Fruit fly (Drosophila melanogaster): Measurements from ENCODE around the gene CG43317.

The CG43317 gene

DNA sequence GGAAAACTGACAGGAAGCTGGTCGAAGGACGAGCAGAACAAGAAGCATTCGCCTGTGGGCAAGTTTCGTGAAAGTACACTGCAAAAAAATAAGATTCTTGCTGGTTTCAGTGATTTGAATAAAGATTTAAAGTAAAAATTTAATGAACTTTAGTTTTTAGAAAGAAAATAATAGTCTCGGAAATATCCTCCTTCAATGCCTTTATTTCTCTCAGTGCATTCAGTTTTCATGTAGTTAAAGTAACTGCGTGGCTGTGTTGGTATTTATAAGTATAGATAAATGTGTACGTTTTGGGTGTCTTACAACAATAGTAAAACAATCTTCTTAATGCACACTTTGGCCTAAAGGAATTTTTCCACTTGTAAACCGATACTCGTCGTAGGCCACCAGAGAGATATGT, 49.9 kb downstream of the CG43317 start (continued):
- TF ChIP-seq CG8290 (GFP tag; optimal IDR thresholded peaks at IDR 0.05) (no peak), CG8290 (tag; optimal IDR thresholded peaks at IDR 0.05) (no peak), CG18599 (GFP tag; optimal IDR thresholded peaks at IDR 0.05) (peak; percentile 45), unpg (GFP tag; optimal IDR thresholded peaks at IDR 0.05) (no peak), Rfx (GFP tag; IDR thresholded peaks at IDR 0.05) (0 out of 2 replicates have a peak, but pooled peaks have one; percentile 31), Rx (GFP tag; IDR thresholded peaks at IDR 0.05) (no peak), grn (GFP tag; optimal IDR thresholded peaks at IDR 0.05) (no peak), CG3281 (GFP tag; optimal IDR thresholded peaks at IDR 0.05) (no peak), Scr (GFP tag; IDR thresholded peaks at IDR 0.05; ENCODE audit: partially characterized antibody) (no peak), CG43689 (GFP tag; IDR thresholded peaks at IDR 0.05) (no peak), HLH4C (GFP tag; IDR thresholded peaks at IDR 0.05; ENCODE audit: partially characterized antibody) (no peak), prd (optimal IDR thresholded peaks at IDR 0.05) (no peak), prd (GFP tag; IDR thresholded peaks at IDR 0.05) (0 out of 3 replicates have a peak, but pooled peaks have one; percentile 26), CG2120 (GFP tag; optimal IDR thresholded peaks at IDR 0.05) (peak; percentile 38)

Data from whole organism, embryonic.